Worm (Caenorhabditis elegans) whole organism, L2 larva: ENCODE measurements around the gene inos-1.
A peak's percentile ranks its signal among the peaks of the same experiment; 100 is the strongest.

Source experiments
- C34F6.9 ChIP-seq: fragments of 150-350 bp; optimal IDR thresholded peaks from 2 replicates; lab custom pipeline; 2014; ENCODE audit warnings: missing biosample characterization, missing genetic modification characterization
- R02D3.7 ChIP-seq: fragments of 150-350 bp; optimal IDR thresholded peaks from 2 replicates; lab custom pipeline; 2014; ENCODE audit warnings: missing biosample characterization, missing genetic modification characterization
- alr-1 ChIP-seq: fragments of 150-350 bp; optimal IDR thresholded peaks from 2 replicates; lab custom pipeline; 2014; ENCODE audit warnings: missing biosample characterization, missing genetic modification characterization
- aly-2 ChIP-seq: fragments of 150-350 bp; optimal IDR thresholded peaks from 2 replicates; lab custom pipeline; 2014; ENCODE audit warnings: missing biosample characterization, missing genetic modification characterization
- ama-1 ChIP-seq: fragments of 150-350 bp; optimal IDR thresholded peaks from 2 replicates; lab custom pipeline; 2018; ENCODE audit warnings: inconsistent platforms
- blmp-1 ChIP-seq: sonication (generic microtip); optimal IDR thresholded peaks from 2 replicates; lab custom pipeline; 2017; ENCODE audit warnings: missing genetic modification characterization, mild to moderate bottlenecking, missing compliant biosample characterization, antibody characterized with exemption, moderate library complexity; ENCODE audit not compliant: insufficient read depth
- ceh-16 ChIP-seq: fragments of 150-350 bp; optimal IDR thresholded peaks from 2 replicates; lab custom pipeline; 2014; ENCODE audit warnings: missing biosample characterization, missing genetic modification characterization
- ceh-82 ChIP-seq: fragments of 150-350 bp; optimal IDR thresholded peaks from 2 replicates; lab custom pipeline; 2014; ENCODE audit warnings: missing biosample characterization, missing genetic modification characterization
- dmd-4 ChIP-seq: sonication (generic microtip); optimal IDR thresholded peaks from 2 replicates; lab custom pipeline; 2017; ENCODE audit warnings: missing biosample characterization, missing genetic modification characterization
- egl-27 ChIP-seq: sonication (generic microtip); optimal IDR thresholded peaks from 3 replicates; lab custom pipeline; 2017; ENCODE audit warnings: missing biosample characterization, missing genetic modification reagents, missing genetic modification characterization
- fos-1 ChIP-seq: fragments of 150-350 bp; optimal IDR thresholded peaks from 2 replicates; lab custom pipeline; 2014; ENCODE audit warnings: missing biosample characterization, missing genetic modification characterization
- lin-11 ChIP-seq: fragments of 150-350 bp; sonication (generic microtip); optimal IDR thresholded peaks from 2 replicates; lab custom pipeline; 2014; ENCODE audit warnings: missing biosample characterization, missing genetic modification characterization, inconsistent platforms, mixed read lengths
- lin-13 ChIP-seq: fragments of 150-350 bp; optimal IDR thresholded peaks from 2 replicates; lab custom pipeline; 2014; ENCODE audit warnings: missing biosample characterization, missing genetic modification reagents, missing genetic modification characterization
- lin-39 ChIP-seq: fragments of 150-350 bp; optimal IDR thresholded peaks from 2 replicates; lab custom pipeline; 2014; ENCODE audit warnings: missing biosample characterization, missing genetic modification reagents, missing genetic modification characterization
- lsy-2 ChIP-seq, 2 experiments: fragments of 150-350 bp in 1 of 2; sonication (generic microtip) in 1 of 2; optimal IDR thresholded peaks; 2 replicates each; lab custom pipeline; 2014 to 2017; ENCODE audit warnings: missing biosample characterization in 2 of 2, missing genetic modification characterization in 2 of 2
- mab-5 ChIP-seq: fragments of 150-350 bp; optimal IDR thresholded peaks from 2 replicates; lab custom pipeline; 2014; ENCODE audit warnings: missing biosample characterization, missing genetic modification characterization
- mdl-1 ChIP-seq, 2 experiments: fragments of 150-350 bp in 1 of 2; sonication (generic microtip) in 1 of 2; optimal IDR thresholded peaks; 2 replicates each; lab custom pipeline; 2017; ENCODE audit warnings: missing biosample characterization in 2 of 2, missing genetic modification characterization in 2 of 2
- nhr-11 ChIP-seq: fragments of 150-350 bp; optimal IDR thresholded peaks from 2 replicates; lab custom pipeline; 2014; ENCODE audit warnings: missing biosample characterization, missing genetic modification characterization
- nhr-12 ChIP-seq: fragments of 150-350 bp; optimal IDR thresholded peaks from 2 replicates; lab custom pipeline; 2014; ENCODE audit warnings: missing biosample characterization, missing genetic modification characterization
- nhr-129 ChIP-seq: fragments of 150-350 bp; optimal IDR thresholded peaks from 2 replicates; lab custom pipeline; 2014; ENCODE audit warnings: missing biosample characterization, missing genetic modification characterization
- nhr-21 ChIP-seq: fragments of 150-350 bp; optimal IDR thresholded peaks from 2 replicates; lab custom pipeline; 2014; ENCODE audit warnings: missing biosample characterization, missing genetic modification characterization
- nhr-237 ChIP-seq: fragments of 150-350 bp; optimal IDR thresholded peaks from 2 replicates; lab custom pipeline; 2014; ENCODE audit warnings: missing biosample characterization, missing genetic modification characterization
- nhr-25 ChIP-seq: fragments of 150-350 bp; sonication (generic microtip); optimal IDR thresholded peaks from 3 replicates; lab custom pipeline; 2014; ENCODE audit warnings: missing biosample characterization, missing genetic modification characterization
- peb-1 ChIP-seq: fragments of 150-350 bp; optimal IDR thresholded peaks from 2 replicates; lab custom pipeline; 2014; ENCODE audit warnings: missing biosample characterization, missing genetic modification characterization
- skn-1 ChIP-seq: sonication (generic microtip); optimal IDR thresholded peaks from 2 replicates; lab custom pipeline; 2017; ENCODE audit warnings: missing biosample characterization, missing genetic modification characterization
- sma-3 ChIP-seq: sonication (generic microtip); optimal IDR thresholded peaks from 2 replicates; lab custom pipeline; 2016; ENCODE audit warnings: missing genetic modification reagents, missing genetic modification characterization, missing compliant biosample characterization
- sma-9 ChIP-seq, 2 experiments: fragments of 150-350 bp in 1 of 2; sonication (generic microtip) in 1 of 2; optimal IDR thresholded peaks; 2 replicates each; lab custom pipeline; 2014 to 2016; ENCODE audit warnings: missing genetic modification characterization in 2 of 2, mild to moderate bottlenecking in 1 of 2, missing biosample characterization in 1 of 2, missing compliant biosample characterization in 1 of 2, missing genetic modification reagents in 1 of 2, moderate library complexity in 1 of 2
- unc-39 ChIP-seq: fragments of 150-350 bp; optimal IDR thresholded peaks from 2 replicates; lab custom pipeline; 2014; ENCODE audit warnings: missing biosample characterization, missing genetic modification characterization
- unc-62 ChIP-seq: fragments of 150-350 bp; optimal IDR thresholded peaks from 2 replicates; lab custom pipeline; 2014; ENCODE audit warnings: missing biosample characterization, missing genetic modification reagents, missing genetic modification characterization
- ztf-1 ChIP-seq: fragments of 200-800 bp; sonication (Bioruptor generic); conservative IDR thresholded peaks from 2 replicates; pipeline ENCODE4 v1.3.6; 2022; ENCODE audit warnings: missing genetic modification characterization, missing compliant biosample characterization
- ztf-4 ChIP-seq: fragments of 150-350 bp; optimal IDR thresholded peaks from 2 replicates; lab custom pipeline; 2014; ENCODE audit warnings: missing biosample characterization, missing genetic modification characterization

inos-1 gene

ce11 chrII:11681136-11681824 lies 18.8 kb downstream of the inos-1 start, which contains the start of the genes sfxn-1.4 and C47D12.4:
TSS of gene sfxn-1.4 (minus strand) at chrII:11681236.
TSS of gene C47D12.4 (plus strand) at chrII:11681774.
- TF ChIP-seq mdl-1 (tag; optimal IDR thresholded peaks at IDR 0.05; lab: Kevin White, UChicago) (no peak), unc-39 (tag; lab: Kevin White, UChicago) (no peak), sma-3 (GFP tag; lab: Kevin White, UChicago) (no peak), nhr-12 (tag; lab: Kevin White, UChicago) (no peak), lin-11 (no peak), nhr-11 (tag; lab: Kevin White, UChicago) (no peak), dmd-4 (tag; lab: Kevin White, UChicago) (no peak), skn-1 (tag; lab: Kevin White, UChicago) (no peak), sma-9 (GFP tag; optimal IDR thresholded peaks at IDR 0.05; lab: Kevin White, UChicago) (no peak), sma-9 (tag; optimal IDR thresholded peaks at IDR 0.05; lab: Kevin White, UChicago) (no peak), blmp-1 (no peak), egl-27 (no peak), ceh-16 (tag; lab: Kevin White, UChicago) (no peak), fos-1 (no peak), ceh-82 (tag; lab: Kevin White, UChicago) (no peak), lin-13 (GFP tag; lab: Kevin White, UChicago) (no peak), unc-62 (GFP tag; lab: Kevin White, UChicago) (no peak)

DNA sequence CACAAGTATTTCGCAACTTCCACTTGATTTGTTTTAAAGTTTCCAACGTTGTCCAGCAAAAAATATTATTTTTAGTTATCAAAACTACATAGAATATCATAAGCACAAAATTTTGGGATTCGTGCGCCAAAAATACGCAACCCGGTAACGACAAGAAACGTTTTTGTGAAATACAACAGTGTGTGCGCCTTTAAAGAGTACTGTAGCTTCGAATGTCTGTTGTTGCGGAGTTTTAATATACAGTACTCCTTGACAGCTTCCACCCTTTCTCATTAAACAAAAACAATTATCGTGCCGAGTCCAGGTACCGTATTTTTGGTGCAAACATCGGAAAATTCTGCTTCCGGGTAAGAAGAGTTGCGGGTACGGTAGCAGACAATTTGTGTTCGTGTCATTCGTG lies 19.9 kb downstream of the inos-1 start:
- TF ChIP-seq C34F6.9 (tag; lab: Kevin White, UChicago) (no peak), mab-5 (tag; lab: Kevin White, UChicago) (no peak), lsy-2 (tag; optimal IDR thresholded peaks at IDR 0.05; lab: Kevin White, UChicago) (no peak)

ce11 chrII:11675877-11676473 lies 24.1 kb downstream of the inos-1 start, which contains the start of the genes trr-1 and C47D12.2:
TSS of gene trr-1 (minus strand) at chrII:11675927.
TSS of gene C47D12.2 (plus strand) at chrII:11676306.
- peak; percentile 14 for TF ChIP-seq R02D3.7 (tag; lab: Kevin White, UChicago)
- TF ChIP-seq lin-13 (GFP tag; lab: Kevin White, UChicago), result no peak
- TF ChIP-seq alr-1, result no peak
- no peak for TF ChIP-seq nhr-237 (tag; lab: Kevin White, UChicago)
- peak; percentile 2 for TF ChIP-seq mab-5 (tag; lab: Kevin White, UChicago)
- peak; percentile 81 for TF ChIP-seq nhr-129 (tag; lab: Kevin White, UChicago)
- no peak for TF ChIP-seq C34F6.9 (tag; lab: Kevin White, UChicago)
- no peak for TF ChIP-seq ztf-4
- no peak for TF ChIP-seq unc-62 (GFP tag; lab: Kevin White, UChicago)
- no peak for TF ChIP-seq ceh-16 (tag; lab: Kevin White, UChicago)
- TF ChIP-seq lsy-2 (tag; optimal IDR thresholded peaks at IDR 0.05; lab: Kevin White, UChicago), result peak in 1 of 2 experiments; percentile 69
- TF ChIP-seq nhr-25, result no peak
- no peak for TF ChIP-seq aly-2 (tag; lab: Kevin White, UChicago)
- TF ChIP-seq peb-1 (tag; lab: Kevin White, UChicago), result no peak
- TF ChIP-seq lin-11, result peak; percentile 58
- TF ChIP-seq sma-9 (GFP tag; optimal IDR thresholded peaks at IDR 0.05; lab: Kevin White, UChicago), result peak; percentile 54
- no peak for TF ChIP-seq sma-9 (tag; optimal IDR thresholded peaks at IDR 0.05; lab: Kevin White, UChicago)
- TF ChIP-seq fos-1, result peak; percentile 43
- no peak for TF ChIP-seq lin-39 (tag; lab: Kevin White, UChicago)
- TF ChIP-seq ama-1, result no peak
- peak; percentile 64 for TF ChIP-seq sma-3 (GFP tag; lab: Kevin White, UChicago)
- TF ChIP-seq ztf-1 (GFP tag; lab: Robert Waterston, UW), result no peak
- TF ChIP-seq ceh-82 (tag; lab: Kevin White, UChicago), result no peak
- TF ChIP-seq nhr-21, result peak; percentile 10

ce11 chrII:11658854-11659253 lies 41.2 kb downstream of the inos-1 start:
- no peak for TF ChIP-seq R02D3.7 (tag; lab: Kevin White, UChicago)
- no peak for TF ChIP-seq mdl-1 (tag; optimal IDR thresholded peaks at IDR 0.05; lab: Kevin White, UChicago)
- TF ChIP-seq blmp-1, result no peak
- TF ChIP-seq, all 48 proteins: peak for 0

DNA sequence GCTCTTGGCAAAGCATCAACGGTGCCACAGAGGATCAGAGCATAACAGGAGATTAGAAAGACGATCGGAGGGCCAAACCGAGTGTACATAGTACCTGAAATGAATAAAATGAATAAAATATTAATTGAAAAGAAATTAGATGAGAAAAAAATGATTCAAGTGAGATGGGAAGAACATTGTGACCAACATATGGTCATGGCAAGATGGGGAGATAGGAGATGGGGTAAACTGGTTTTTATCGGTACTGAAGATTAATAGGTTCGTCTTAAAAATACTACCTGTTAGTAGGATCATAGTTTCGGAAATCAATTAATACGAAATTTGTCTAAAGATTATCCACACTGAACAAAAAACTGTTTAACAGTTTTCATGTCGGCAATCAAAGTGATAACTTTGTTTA lies 43.0 kb downstream of the inos-1 start, which contains the start of gene nep-1:
nep-1 (minus strand) TSS at position 101 of the 400 bp plus-strand sequence.
- TF ChIP-seq nhr-12 (tag; lab: Kevin White, UChicago), result no peak
- TF ChIP-seq ama-1, result no peak
- TF ChIP-seq sma-9 (GFP tag; optimal IDR thresholded peaks at IDR 0.05; lab: Kevin White, UChicago), result peak; percentile 24
- TF ChIP-seq sma-9 (tag; optimal IDR thresholded peaks at IDR 0.05; lab: Kevin White, UChicago), result no peak
